Worm (Caenorhabditis elegans): Measurements from ENCODE around the gene dod-23.

ce11 chrII:8415035-8415434, 16.1 kb upstream of the dod-23 start:
- TF ChIP-seq nhr-90 (tag; optimal IDR thresholded peaks at IDR 0.05): no peak
- no peak for TF ChIP-seq C06A6.2 (GFP tag; conservative IDR thresholded peaks at IDR 0.05)
- TF ChIP-seq ceh-40 (GFP tag; IDR thresholded peaks at IDR 0.05): no peak
- no peak for TF ChIP-seq zfh-2 (GFP tag; conservative IDR thresholded peaks at IDR 0.05)
- TF ChIP-seq madf-10 (tag; optimal IDR thresholded peaks at IDR 0.05): no peak
- no peak for TF ChIP-seq nhr-179 (tag; optimal IDR thresholded peaks at IDR 0.05)
